Worm (Caenorhabditis elegans) whole organism, L1 larva: ENCODE results near the gene nhr-228.
A peak's percentile ranks its signal among the peaks of the same experiment; 100 is the strongest.
"Not testable (repeated sequence)": the region's sequence is repeated elsewhere in the genome, so short reads cannot be mapped to it uniquely, and the experiment has no call there.

ENCODE experiments used
- C34B4.2 ChIP-seq: sonication (generic microtip); optimal IDR thresholded peaks from 2 replicates; lab custom pipeline; 2017; ENCODE audit warnings: mild to moderate bottlenecking, missing genetic modification characterization, missing compliant biosample characterization
- aha-1 ChIP-seq: fragments of 150-350 bp; optimal IDR thresholded peaks from 2 replicates; lab custom pipeline; 2014; ENCODE audit warnings: missing biosample characterization, missing genetic modification characterization
- alr-1 ChIP-seq: fragments of 200-800 bp; sonication (Bioruptor generic); optimal IDR thresholded peaks from 2 replicates; lab custom pipeline; 2018; ENCODE audit warnings: borderline replicate concordance, mild to moderate bottlenecking, missing genetic modification characterization, missing compliant biosample characterization
- aly-2 ChIP-seq: fragments of 150-350 bp; optimal IDR thresholded peaks from 2 replicates; lab custom pipeline; 2014; ENCODE audit warnings: missing biosample characterization, missing genetic modification characterization
- ama-1 ChIP-seq: fragments of 150-350 bp; optimal IDR thresholded peaks from 2 replicates; lab custom pipeline; 2014
- blmp-1 ChIP-seq: fragments of 150-350 bp; optimal IDR thresholded peaks from 2 replicates; lab custom pipeline; 2014; ENCODE audit warnings: missing biosample characterization, missing genetic modification characterization
- ceh-8 ChIP-seq: fragments of 200-800 bp; sonication (Bioruptor generic); optimal IDR thresholded peaks from 2 replicates; lab custom pipeline; 2018; ENCODE audit warnings: mild to moderate bottlenecking, missing genetic modification characterization, moderate library complexity, missing compliant biosample characterization
- ceh-82 ChIP-seq, 3 experiments: fragments of 150-350 bp in 1 of 3; sonication (generic microtip) in 2 of 3; optimal IDR thresholded peaks; 2 replicates each; lab custom pipeline; 2014 to 2017; ENCODE audit warnings: missing biosample characterization in 3 of 3, missing genetic modification characterization in 3 of 3
- ces-1 ChIP-seq: fragments of 150-350 bp; optimal IDR thresholded peaks from 2 replicates; lab custom pipeline; 2014; ENCODE audit warnings: missing biosample characterization, missing genetic modification reagents, missing genetic modification characterization
- dpl-1 ChIP-seq, 3 experiments: fragments of 150-350 bp in 2 of 3; sonication (generic microtip) in 1 of 3; optimal IDR thresholded peaks; 2 replicates each; lab custom pipeline; 2014 to 2017; ENCODE audit warnings: missing biosample characterization in 3 of 3, missing genetic modification characterization in 3 of 3, missing genetic modification reagents in 3 of 3
- efl-1 ChIP-seq, 4 experiments: fragments of 150-350 bp; optimal IDR thresholded peaks in 3 of 4; peaks in 1 of 4; 1 replicate in 1 of 4; 2 replicates in 3 of 4; lab custom pipeline; 2014; ENCODE audit warnings: missing biosample characterization in 2 of 4, missing genetic modification characterization in 2 of 4, missing genetic modification reagents in 2 of 4
- egl-13 ChIP-seq: sonication (generic microtip); optimal IDR thresholded peaks from 2 replicates; lab custom pipeline; 2016; ENCODE audit warnings: missing genotype, missing genetic modification reagents, missing genetic modification characterization, missing compliant biosample characterization
- elt-2 ChIP-seq: sonication (generic microtip); optimal IDR thresholded peaks from 2 replicates; lab custom pipeline; 2016; ENCODE audit warnings: missing genetic modification characterization, mild to moderate bottlenecking, inconsistent platforms, missing compliant biosample characterization, missing genetic modification reagents
- ets-5 ChIP-seq: fragments of 200-800 bp; sonication (Bioruptor generic); IDR thresholded peaks from 2 replicates; pipeline ENCODE4 v1.3.6; 2022; ENCODE audit warnings: missing genetic modification characterization, missing compliant biosample characterization
- fkh-10 ChIP-seq: sonication (generic microtip); optimal IDR thresholded peaks from 2 replicates; lab custom pipeline; 2017; ENCODE audit warnings: missing biosample characterization, missing genetic modification reagents, missing genetic modification characterization
- hlh-4 ChIP-seq: sonication (generic microtip); optimal IDR thresholded peaks from 2 replicates; lab custom pipeline; 2016; ENCODE audit warnings: mild to moderate bottlenecking, missing genetic modification characterization, missing compliant biosample characterization
- hpl-2 ChIP-seq: fragments of 150-350 bp; optimal IDR thresholded peaks from 2 replicates; lab custom pipeline; 2014; ENCODE audit warnings: missing biosample characterization, missing genetic modification reagents, missing genetic modification characterization
- jun-1 ChIP-seq: fragments of 150-350 bp; optimal IDR thresholded peaks from 2 replicates; lab custom pipeline; 2014; ENCODE audit warnings: missing biosample characterization, missing genetic modification reagents, missing genetic modification characterization
- lin-14 ChIP-seq: fragments of 200-800 bp; sonication (Bioruptor generic); optimal IDR thresholded peaks from 2 replicates; lab custom pipeline; 2018; ENCODE audit warnings: mild to moderate bottlenecking, missing genetic modification characterization, moderate library complexity, missing compliant biosample characterization
- lin-35 ChIP-seq, 2 experiments: fragments of 150-350 bp; optimal IDR thresholded peaks; 2 replicates each; lab custom pipeline; 2014; ENCODE audit warnings: missing biosample characterization in 2 of 2, missing genetic modification characterization in 2 of 2, missing genetic modification reagents in 2 of 2
- lin-39 ChIP-seq: fragments of 150-350 bp; optimal IDR thresholded peaks from 2 replicates; lab custom pipeline; 2014; ENCODE audit warnings: missing biosample characterization, missing genetic modification reagents, missing genetic modification characterization
- lir-3 ChIP-seq: sonication (generic microtip); optimal IDR thresholded peaks from 2 replicates; lab custom pipeline; 2016; ENCODE audit warnings: mild to moderate bottlenecking, missing genetic modification characterization, moderate library complexity, missing compliant biosample characterization; ENCODE audit not compliant: poor library complexity
- nhr-12 ChIP-seq: sonication (generic microtip); optimal IDR thresholded peaks from 2 replicates; lab custom pipeline; 2017; ENCODE audit warnings: missing biosample characterization, missing genetic modification characterization
- nhr-71 ChIP-seq: sonication (generic microtip); optimal IDR thresholded peaks from 2 replicates; lab custom pipeline; 2016; ENCODE audit warnings: mild to moderate bottlenecking, missing genetic modification characterization, moderate library complexity, missing compliant biosample characterization
- nhr-76 ChIP-seq: sonication (generic microtip); optimal IDR thresholded peaks from 2 replicates; lab custom pipeline; 2017; ENCODE audit warnings: missing biosample characterization, missing genetic modification characterization
- nhr-90 ChIP-seq: sonication (generic microtip); optimal IDR thresholded peaks from 2 replicates; lab custom pipeline; 2016; ENCODE audit warnings: mild to moderate bottlenecking, missing genetic modification characterization, missing compliant biosample characterization; ENCODE audit not compliant: poor library complexity
- pag-3 ChIP-seq: sonication (generic microtip); optimal IDR thresholded peaks from 2 replicates; lab custom pipeline; 2017; ENCODE audit warnings: missing genetic modification characterization, mild to moderate bottlenecking, missing compliant biosample characterization, antibody characterized with exemption, borderline replicate concordance; ENCODE audit not compliant: insufficient read depth
- pqm-1 ChIP-seq: sonication (generic microtip); optimal IDR thresholded peaks from 3 replicates; lab custom pipeline; 2017; ENCODE audit warnings: missing biosample characterization, missing genetic modification characterization
- snu-23 ChIP-seq: sonication (generic microtip); optimal IDR thresholded peaks from 2 replicates; lab custom pipeline; 2016; ENCODE audit warnings: missing genetic modification characterization, missing compliant biosample characterization
- sox-4 ChIP-seq: sonication (generic microtip); optimal IDR thresholded peaks from 2 replicates; lab custom pipeline; 2016; ENCODE audit warnings: missing genetic modification characterization, missing compliant biosample characterization
- sup-37 ChIP-seq: fragments of 200-800 bp; sonication (Bioruptor generic); optimal IDR thresholded peaks from 2 replicates; lab custom pipeline; 2018; ENCODE audit warnings: mild to moderate bottlenecking, missing genetic modification characterization, missing compliant biosample characterization
- tbx-2 ChIP-seq: sonication (generic microtip); optimal IDR thresholded peaks from 2 replicates; lab custom pipeline; 2016; ENCODE audit warnings: missing genetic modification characterization, missing compliant biosample characterization
- unc-30 ChIP-seq: sonication (generic microtip); optimal IDR thresholded peaks from 2 replicates; lab custom pipeline; 2017; ENCODE audit warnings: missing biosample characterization, missing genetic modification characterization
- unc-86 ChIP-seq: sonication (generic microtip); optimal IDR thresholded peaks from 2 replicates; lab custom pipeline; 2016; ENCODE audit warnings: missing genetic modification characterization, missing compliant biosample characterization
- xbp-1 ChIP-seq: sonication (generic microtip); optimal IDR thresholded peaks from 2 replicates; lab custom pipeline; 2016; ENCODE audit warnings: missing genetic modification characterization, missing compliant biosample characterization
- zip-4 ChIP-seq: fragments of 200-800 bp; sonication (Bioruptor generic); optimal IDR thresholded peaks from 2 replicates; lab custom pipeline; 2018; ENCODE audit warnings: mild to moderate bottlenecking, missing genetic modification characterization, moderate library complexity, missing compliant biosample characterization
- ztf-4 ChIP-seq: fragments of 150-350 bp; optimal IDR thresholded peaks from 2 replicates; lab custom pipeline; 2014; ENCODE audit warnings: missing biosample characterization, missing genetic modification characterization

The nhr-228 gene

DNA sequence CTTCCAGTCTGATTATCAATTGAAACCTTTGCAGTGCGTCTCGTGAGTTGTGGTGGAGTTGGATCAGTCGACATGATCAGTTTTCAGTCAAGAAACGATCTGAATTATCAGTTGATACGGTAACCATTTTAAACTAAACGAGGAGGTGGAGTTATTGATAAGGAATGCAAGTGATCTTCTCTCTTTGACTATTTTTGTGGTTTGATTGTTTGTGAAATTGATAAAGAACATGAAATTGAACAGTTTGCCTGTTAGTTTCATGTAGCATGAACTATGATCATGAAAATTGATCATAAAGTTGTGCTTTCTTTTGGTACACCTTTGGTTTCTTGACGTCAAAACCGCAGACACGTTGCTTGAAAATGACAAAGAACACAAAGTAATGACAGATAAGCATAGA is 40.9 kb downstream of the nhr-228 start, which contains the start of gene pud-1.2:
TSS of gene pud-1.2 (minus strand) at position 101 of the 400 bp plus-strand sequence.
- TF ChIP-seq ceh-8 (GFP tag; lab: Kevin White, UChicago); sup-37 (GFP tag; lab: Kevin White, UChicago); aha-1 (tag; lab: Kevin White, UChicago): not testable (repeated sequence)

DNA sequence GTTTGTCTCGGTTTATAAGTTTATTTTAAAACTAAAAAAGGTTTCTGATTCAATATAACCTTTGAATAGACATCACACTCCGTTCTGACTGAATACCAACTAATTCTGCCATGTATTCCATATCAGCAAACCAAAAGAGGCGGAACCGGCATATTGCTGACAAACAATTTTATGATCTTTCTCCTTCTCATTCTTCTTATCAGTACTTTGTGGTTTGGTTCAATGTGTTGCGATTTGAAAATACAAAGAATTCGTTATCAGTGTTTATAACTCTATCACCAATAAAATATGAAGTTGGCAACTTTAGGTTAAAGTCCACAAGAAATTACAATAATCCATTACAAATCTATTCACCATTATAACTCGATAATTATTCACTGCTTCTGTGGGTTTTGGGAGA is 42.7 kb downstream of the nhr-228 start:
- TF ChIP-seq unc-30: no peak
- TF ChIP-seq jun-1 (tag; lab: Kevin White, UChicago): peak; percentile 48
- no peak for TF ChIP-seq lin-39 (tag; lab: Kevin White, UChicago)
- no peak for TF ChIP-seq dpl-1 (GFP tag; optimal IDR thresholded peaks at IDR 0.05; lab: Kevin White, UChicago)
- TF ChIP-seq nhr-12 (tag; lab: Kevin White, UChicago): no peak
- TF ChIP-seq lin-14 (GFP tag; lab: Kevin White, UChicago): no peak
- TF ChIP-seq aly-2 (tag; lab: Kevin White, UChicago): no peak
- TF ChIP-seq alr-1 (tag; lab: Kevin White, UChicago): no peak
- peak; percentile 99 for TF ChIP-seq elt-2
- TF ChIP-seq C34B4.2 (tag; lab: Kevin White, UChicago): no peak
- TF ChIP-seq lir-3 (tag; lab: Kevin White, UChicago): no peak
- no peak for TF ChIP-seq snu-23 (GFP tag; lab: Kevin White, UChicago)
- no peak for TF ChIP-seq zip-4 (GFP tag; lab: Kevin White, UChicago)
- TF ChIP-seq lin-35 (GFP tag; optimal IDR thresholded peaks at IDR 0.05; lab: Kevin White, UChicago): peak in 1 of 2 experiments; percentile 14
- no peak for TF ChIP-seq efl-1 (optimal IDR thresholded peaks at IDR 0.05; lab: Kevin White, UChicago)
- peak in 1 of 2 experiments; percentile 7 for TF ChIP-seq efl-1 (GFP tag; optimal IDR thresholded peaks at IDR 0.05 in 1 of 2; lab: Kevin White, UChicago)
- TF ChIP-seq fkh-10 (GFP tag; lab: Kevin White, UChicago): no peak
- peak; percentile 72 for TF ChIP-seq pqm-1 (tag; lab: Kevin White, UChicago)
- TF ChIP-seq xbp-1 (tag; lab: Kevin White, UChicago): no peak
- TF ChIP-seq sox-4 (tag; lab: Kevin White, UChicago): no peak
- TF ChIP-seq nhr-76 (tag; lab: Kevin White, UChicago): no peak
- TF ChIP-seq egl-13 (tag; lab: Kevin White, UChicago): no peak
- TF ChIP-seq sup-37 (GFP tag; lab: Kevin White, UChicago): no peak
- no peak for TF ChIP-seq hlh-4 (tag; lab: Kevin White, UChicago)
- peak; percentile 59 for TF ChIP-seq nhr-71
- TF ChIP-seq, all 84 proteins: peak for 6

DNA sequence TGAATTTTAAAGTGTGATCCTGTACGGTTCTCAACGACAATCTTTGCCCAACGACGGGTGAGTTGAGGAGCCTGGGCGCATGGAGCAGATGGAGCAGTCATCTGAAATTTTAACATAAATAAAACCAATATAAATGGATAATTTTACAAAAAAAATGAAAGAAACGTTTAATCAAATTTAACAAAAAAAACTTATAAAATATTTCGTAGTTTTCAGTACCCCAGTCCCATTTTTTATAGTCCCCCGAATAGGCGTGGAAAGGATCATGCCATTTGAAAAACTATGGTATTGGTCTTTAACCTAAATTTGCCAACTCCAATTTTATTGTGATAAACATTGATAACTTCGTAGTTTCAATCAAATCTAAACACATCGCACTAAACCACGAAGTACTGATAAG is 43.5 kb downstream of the nhr-228 start, which contains the start of gene pud-3:
TSS of gene pud-3 (minus strand) at position 101 of the 400 bp plus-strand sequence.
- TF ChIP-seq ama-1 (lab: Kevin White, UChicago): no peak
- no peak for TF ChIP-seq ceh-82 (tag; optimal IDR thresholded peaks at IDR 0.05; lab: Kevin White, UChicago)
- no peak for TF ChIP-seq blmp-1 (tag; lab: Kevin White, UChicago)
- TF ChIP-seq C34B4.2 (tag; lab: Kevin White, UChicago): no peak
- TF ChIP-seq ces-1 (GFP tag; lab: Kevin White, UChicago): no peak

DNA sequence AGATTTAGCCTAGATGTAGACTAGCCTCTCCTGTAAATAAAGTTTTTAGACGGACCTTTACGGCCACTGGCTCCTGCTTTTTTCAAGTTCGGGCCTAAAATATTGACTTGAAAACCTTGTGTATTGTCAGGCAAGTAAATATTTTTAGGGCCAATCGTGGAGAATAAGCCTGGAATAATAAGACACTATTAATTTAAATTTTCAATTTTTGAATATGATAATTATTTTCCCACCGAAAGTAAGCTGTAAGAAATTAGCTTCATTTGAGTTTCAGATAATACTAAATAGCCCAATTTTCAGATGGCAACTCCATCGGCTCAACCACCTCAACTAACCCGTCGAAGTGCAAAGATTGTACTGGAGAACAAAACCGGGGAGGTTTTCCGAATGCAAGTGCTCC is 44.8 kb downstream of the nhr-228 start, which contains the start of gene pud-4:
TSS of gene pud-4 (plus strand) at position 301 of the 400 bp plus-strand sequence.
- TF ChIP-seq C34B4.2 (tag; lab: Kevin White, UChicago): no peak
- TF ChIP-seq tbx-2 (tag; lab: Kevin White, UChicago): no peak
- no peak for TF ChIP-seq unc-86
- TF ChIP-seq ztf-4 (tag; lab: Kevin White, UChicago): no peak
- TF ChIP-seq zip-4 (GFP tag; lab: Kevin White, UChicago): no peak
- TF ChIP-seq fkh-10 (GFP tag; lab: Kevin White, UChicago): no peak
- no peak for TF ChIP-seq ets-5
- TF ChIP-seq nhr-12 (tag; lab: Kevin White, UChicago): no peak
- no peak for TF ChIP-seq hpl-2 (GFP tag; lab: Kevin White, UChicago)
- TF ChIP-seq pag-3 (tag; lab: Kevin White, UChicago): no peak
- no peak for TF ChIP-seq nhr-90 (tag; lab: Kevin White, UChicago)
